Fruit fly (Drosophila melanogaster): ENCODE measurements around the gene CG32085.

Gene CG32085

DNA sequence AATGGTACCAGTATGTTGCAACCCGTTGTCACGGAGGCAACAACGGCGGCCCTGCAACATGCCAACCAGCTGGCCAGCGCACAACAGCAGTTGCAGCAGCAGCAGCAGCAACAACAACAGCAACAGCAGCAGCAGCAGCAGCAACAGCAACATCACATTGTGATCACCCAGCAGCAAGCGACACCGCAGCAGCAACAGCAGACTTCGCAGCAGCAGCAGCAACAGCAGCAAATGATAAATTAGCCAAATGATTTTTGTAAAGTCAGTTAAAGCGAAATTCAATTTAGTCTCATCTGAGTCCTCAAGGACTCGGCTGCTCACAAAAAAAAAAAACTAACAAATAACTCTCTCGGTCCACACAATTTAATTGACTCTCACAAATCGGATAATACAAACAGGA, 75.9 kb downstream of the CG32085 start:
- TF ChIP-seq Dfd (GFP tag; optimal IDR thresholded peaks at IDR 0.05) (peak in 1 of 2 experiments; percentile 83), her (GFP tag; optimal IDR thresholded peaks at IDR 0.05) (no peak), CG16815 (GFP tag; optimal IDR thresholded peaks at IDR 0.05) (no peak), C15 (GFP tag; IDR thresholded peaks at IDR 0.05) (no peak), CG15601 (tag; optimal IDR thresholded peaks at IDR 0.05) (no peak), lola (GFP tag; optimal IDR thresholded peaks at IDR 0.05) (no peak)

DNA sequence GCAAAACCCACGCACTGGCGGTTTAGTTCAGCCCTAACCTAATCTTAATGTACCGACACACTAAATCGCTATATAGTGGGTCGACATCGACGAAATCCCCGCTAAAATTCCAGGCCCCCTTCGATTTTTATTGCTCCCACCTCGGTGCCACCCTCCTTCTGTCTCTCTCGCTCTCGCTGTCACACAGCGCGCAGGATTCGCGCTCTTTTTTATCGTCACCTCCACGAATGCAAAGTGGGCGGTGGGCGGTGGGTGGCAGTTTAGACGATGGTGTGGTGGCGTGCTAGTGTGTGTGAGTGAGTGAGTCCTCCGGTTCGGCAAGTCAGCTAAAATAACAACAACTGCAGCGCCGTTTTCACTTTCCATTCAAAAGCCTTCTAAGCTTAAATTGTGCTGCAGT, 78.1 kb downstream of the CG32085 start:
- TF ChIP-seq CG14050 (GFP tag; IDR thresholded peaks at IDR 0.05) = no peak
- no peak for TF ChIP-seq NK7.1 (GFP tag; optimal IDR thresholded peaks at IDR 0.05)
- peak; percentile 34; the same call in 1 of the 2 replicates for TF ChIP-seq onecut (GFP tag; IDR thresholded peaks at IDR 0.05)
- peak; percentile 12 for TF ChIP-seq CG1832 (GFP tag; optimal IDR thresholded peaks at IDR 0.05)
- TF ChIP-seq CG12071 (GFP tag; optimal IDR thresholded peaks at IDR 0.05) = peak; percentile 4
- TF ChIP-seq CG9932 (GFP tag; IDR thresholded peaks at IDR 0.05) = no peak
- no peak for TF ChIP-seq repo (GFP tag; optimal IDR thresholded peaks at IDR 0.05)
- TF ChIP-seq CG13894 (tag; optimal IDR thresholded peaks at IDR 0.05) = peak; percentile 36
- TF ChIP-seq MTF-1 (GFP tag; optimal IDR thresholded peaks at IDR 0.05; ENCODE audit: borderline replicate concordance) = no peak
- TF ChIP-seq ranshi (GFP tag; IDR thresholded peaks at IDR 0.05) = no peak
- TF ChIP-seq Deaf1 (tag; optimal IDR thresholded peaks at IDR 0.05) = peak; percentile 56
- TF ChIP-seq CG17359 (tag; optimal IDR thresholded peaks at IDR 0.05) = no peak
- TF ChIP-seq sens-2 (GFP tag; IDR thresholded peaks at IDR 0.05) = no peak
- TF ChIP-seq CG15073 (GFP tag; optimal IDR thresholded peaks at IDR 0.05) = no peak
- no peak for TF ChIP-seq tup (GFP tag; optimal IDR thresholded peaks at IDR 0.05)

DNA sequence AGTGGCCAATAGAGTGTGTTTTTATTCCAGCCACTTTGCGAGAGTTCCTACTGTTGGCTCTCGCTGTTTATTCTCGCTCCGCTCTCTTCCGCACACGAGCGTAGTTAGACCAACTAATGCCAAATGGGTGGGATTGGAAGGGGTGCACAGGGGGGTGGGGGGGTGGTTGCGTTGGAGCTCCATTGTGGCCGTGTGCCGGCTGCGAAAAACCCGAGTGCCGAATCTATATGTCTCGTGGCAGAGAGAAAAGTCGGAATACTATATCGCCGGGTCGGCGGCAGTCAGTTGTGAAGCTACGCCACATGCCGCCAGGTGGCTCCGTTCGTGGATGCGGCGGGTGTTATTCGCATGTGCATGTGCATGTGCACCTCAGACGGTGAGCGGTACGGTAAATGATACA, 79.0 kb downstream of the CG32085 start:
- TF ChIP-seq CG34422 (GFP tag; IDR thresholded peaks at IDR 0.05) = peak; percentile 28; the same call in 1 of the 3 replicates
- no peak for TF ChIP-seq gsb (GFP tag; IDR thresholded peaks at IDR 0.05)
- no peak for TF ChIP-seq CG11504 (tag; optimal IDR thresholded peaks at IDR 0.05)
- no peak for TF ChIP-seq Ptx1 (GFP tag; IDR thresholded peaks at IDR 0.05)
- no peak for TF ChIP-seq gce (GFP tag; IDR thresholded peaks at IDR 0.05)
- no peak for TF ChIP-seq C15 (GFP tag; IDR thresholded peaks at IDR 0.05)
- no peak for TF ChIP-seq tna (GFP tag; IDR thresholded peaks at IDR 0.05; ENCODE audit: partially characterized antibody)
- no peak for TF ChIP-seq lola (GFP tag; optimal IDR thresholded peaks at IDR 0.05)
- TF ChIP-seq dysf (GFP tag; IDR thresholded peaks at IDR 0.05) = no peak
- TF ChIP-seq CG18476 (GFP tag; optimal IDR thresholded peaks at IDR 0.05) = no peak
- no peak for TF ChIP-seq bbx (GFP tag; IDR thresholded peaks at IDR 0.05; ENCODE audit: partially characterized antibody)
- TF ChIP-seq sd (tag; optimal IDR thresholded peaks at IDR 0.05) = no peak
- TF ChIP-seq croc (GFP tag; conservative IDR thresholded peaks at IDR 0.05) = no peak
- no peak for TF ChIP-seq lov (optimal IDR thresholded peaks at IDR 0.05)
- TF ChIP-seq lov (GFP tag; IDR thresholded peaks at IDR 0.05) = no peak
- TF ChIP-seq CTCF (GFP tag; optimal IDR thresholded peaks at IDR 0.05) = peak; percentile 40
- TF ChIP-seq Rfx (GFP tag; IDR thresholded peaks at IDR 0.05) = no peak
- no peak for TF ChIP-seq her (GFP tag; optimal IDR thresholded peaks at IDR 0.05)
- no peak for TF ChIP-seq Sox102F (GFP tag; optimal IDR thresholded peaks at IDR 0.05)
- TF ChIP-seq CG8388 (GFP tag; optimal IDR thresholded peaks at IDR 0.05) = no peak
- TF ChIP-seq ems (GFP tag; optimal IDR thresholded peaks at IDR 0.05) = no peak
- 0 out of 3 replicates have a peak, but pooled peaks have one; percentile 47 for TF ChIP-seq CG11456 (GFP tag; IDR thresholded peaks at IDR 0.05)
- TF ChIP-seq oc (tag; optimal IDR thresholded peaks at IDR 0.05) = no peak
- no peak for TF ChIP-seq Chrac-16 (GFP tag; optimal IDR thresholded peaks at IDR 0.05)
- peak; percentile 82 for TF ChIP-seq crol (GFP tag; IDR thresholded peaks at IDR 0.05)
- TF ChIP-seq CG4854 (GFP tag; optimal IDR thresholded peaks at IDR 0.05) = no peak
- no peak for TF ChIP-seq fru (optimal IDR thresholded peaks at IDR 0.05)
- no peak for TF ChIP-seq gcm (GFP tag; optimal IDR thresholded peaks at IDR 0.05)
- TF ChIP-seq Fer2 (tag; optimal IDR thresholded peaks at IDR 0.05) = no peak
- TF ChIP-seq Sry-δ (GFP tag; optimal IDR thresholded peaks at IDR 0.05) = no peak
- no peak for TF ChIP-seq CG10431 (GFP tag; optimal IDR thresholded peaks at IDR 0.05)
- no peak for TF ChIP-seq CG6813 (GFP tag; optimal IDR thresholded peaks at IDR 0.05)
- no peak for TF ChIP-seq Sin3A (optimal IDR thresholded peaks at IDR 0.05)

Measured in whole organism, embryonic.